Worm (Caenorhabditis elegans) whole organism, late embryonic: ENCODE data around the gene F28F8.7.

Source experiments
- C38D4.7 ChIP-seq: fragments of 200-800 bp; sonication (Bioruptor generic); optimal IDR thresholded peaks from 2 replicates; lab custom pipeline; 2018; ENCODE audit warnings: mild to moderate bottlenecking, missing genetic modification characterization, moderate library complexity, missing compliant biosample characterization
- F13H6.1 ChIP-seq: sonication (generic microtip); optimal IDR thresholded peaks from 2 replicates; lab custom pipeline; 2016; ENCODE audit warnings: missing genetic modification characterization, missing compliant biosample characterization
- K02D7.2 ChIP-seq: sonication (generic microtip); optimal IDR thresholded peaks from 2 replicates; lab custom pipeline; 2017; ENCODE audit warnings: mild to moderate bottlenecking, missing genetic modification characterization, missing compliant biosample characterization
- K09A11.1 ChIP-seq: sonication (generic microtip); optimal IDR thresholded peaks from 2 replicates; lab custom pipeline; 2017; ENCODE audit warnings: antibody characterized with exemption, mild to moderate bottlenecking, missing genetic modification characterization, missing compliant biosample characterization; ENCODE audit not compliant: insufficient read depth
- Y22D7AL.16 ChIP-seq: sonication (generic microtip); optimal IDR thresholded peaks from 2 replicates; lab custom pipeline; 2016; ENCODE audit warnings: missing genetic modification characterization, missing compliant biosample characterization
- ama-1 ChIP-seq: fragments of 150-350 bp; optimal IDR thresholded peaks from 2 replicates; lab custom pipeline; 2014
- ceh-14 ChIP-seq: sonication (generic microtip); optimal IDR thresholded peaks from 2 replicates; lab custom pipeline; 2016; ENCODE audit warnings: missing genotype, missing genetic modification characterization, missing compliant biosample characterization
- ceh-18 ChIP-seq: sonication (generic microtip); optimal IDR thresholded peaks from 2 replicates; lab custom pipeline; 2016; ENCODE audit warnings: missing genetic modification characterization, missing compliant biosample characterization
- ceh-22 ChIP-seq: sonication (generic microtip); optimal IDR thresholded peaks from 2 replicates; lab custom pipeline; 2017; ENCODE audit warnings: missing biosample characterization, missing genetic modification characterization
- ceh-24 ChIP-seq: sonication (generic microtip); optimal IDR thresholded peaks from 2 replicates; lab custom pipeline; 2016; ENCODE audit warnings: mild to moderate bottlenecking, missing genetic modification characterization, missing compliant biosample characterization
- ceh-30 ChIP-seq: fragments of 150-350 bp; optimal IDR thresholded peaks from 2 replicates; lab custom pipeline; 2014; ENCODE audit warnings: missing biosample characterization, missing genetic modification characterization
- ceh-31 ChIP-seq: sonication (generic microtip); optimal IDR thresholded peaks from 2 replicates; lab custom pipeline; 2016; ENCODE audit warnings: missing genetic modification characterization, missing compliant biosample characterization
- ceh-34 ChIP-seq: sonication (generic microtip); optimal IDR thresholded peaks from 2 replicates; lab custom pipeline; 2016; ENCODE audit warnings: mild to moderate bottlenecking, missing genetic modification characterization, missing compliant biosample characterization
- ceh-45 ChIP-seq: fragments of 200-800 bp; sonication (Bioruptor generic); IDR thresholded peaks from 2 replicates; pipeline ENCODE4 v1.3.6; 2022; ENCODE audit warnings: missing genetic modification reagents, missing genetic modification characterization, missing compliant biosample characterization
- ceh-6 ChIP-seq: fragments of 200-800 bp; sonication (Bioruptor generic); optimal IDR thresholded peaks from 2 replicates; lab custom pipeline; 2018; ENCODE audit warnings: mild to moderate bottlenecking, missing genetic modification characterization, missing compliant biosample characterization
- ceh-9 ChIP-seq: sonication (generic microtip); optimal IDR thresholded peaks from 2 replicates; lab custom pipeline; 2016; ENCODE audit warnings: mild to moderate bottlenecking, missing genetic modification characterization, inconsistent platforms, missing compliant biosample characterization
- che-1 ChIP-seq: sonication (generic microtip); optimal IDR thresholded peaks from 2 replicates; lab custom pipeline; 2016; ENCODE audit warnings: mild to moderate bottlenecking, missing genetic modification characterization, missing compliant biosample characterization
- dmd-4 ChIP-seq: sonication (generic microtip); optimal IDR thresholded peaks from 2 replicates; lab custom pipeline; 2016; ENCODE audit warnings: borderline replicate concordance, missing genetic modification characterization, missing compliant biosample characterization
- elt-2 ChIP-seq: sonication (generic microtip); optimal IDR thresholded peaks from 2 replicates; lab custom pipeline; 2016; ENCODE audit warnings: missing genetic modification reagents, missing genetic modification characterization, missing compliant biosample characterization
- elt-4 ChIP-seq: sonication (generic microtip); optimal IDR thresholded peaks from 2 replicates; lab custom pipeline; 2016; ENCODE audit warnings: missing genetic modification characterization, missing compliant biosample characterization
- ets-4 ChIP-seq: sonication (generic microtip); optimal IDR thresholded peaks from 2 replicates; lab custom pipeline; 2016; ENCODE audit warnings: missing genetic modification characterization, missing compliant biosample characterization
- eyg-1 ChIP-seq: sonication (generic microtip); optimal IDR thresholded peaks from 2 replicates; lab custom pipeline; 2016; ENCODE audit warnings: missing genotype, missing genetic modification characterization, missing compliant biosample characterization
- fkh-10 ChIP-seq: fragments of 150-350 bp; optimal IDR thresholded peaks from 2 replicates; lab custom pipeline; 2014; ENCODE audit warnings: missing biosample characterization, missing genetic modification reagents, missing genetic modification characterization
- fkh-6 ChIP-seq: sonication (generic microtip); optimal IDR thresholded peaks from 2 replicates; lab custom pipeline; 2016; ENCODE audit warnings: missing genetic modification characterization, missing compliant biosample characterization
- hlh-13 ChIP-seq: fragments of 200-800 bp; sonication (Bioruptor generic); optimal IDR thresholded peaks from 2 replicates; lab custom pipeline; 2018; ENCODE audit warnings: mild to moderate bottlenecking, missing genetic modification characterization, missing compliant biosample characterization
- hlh-15 ChIP-seq: sonication (generic microtip); optimal IDR thresholded peaks from 2 replicates; lab custom pipeline; 2016; ENCODE audit warnings: missing genetic modification characterization, missing compliant biosample characterization
- hlh-30 ChIP-seq: sonication (generic microtip); optimal IDR thresholded peaks from 2 replicates; lab custom pipeline; 2017; ENCODE audit warnings: antibody characterized with exemption, missing genetic modification characterization, missing compliant biosample characterization; ENCODE audit not compliant: insufficient read depth
- hlh-6 ChIP-seq: sonication (generic microtip); optimal IDR thresholded peaks from 2 replicates; lab custom pipeline; 2016; ENCODE audit warnings: missing genotype, missing genetic modification characterization, missing compliant biosample characterization
- lim-6 ChIP-seq: sonication (generic microtip); optimal IDR thresholded peaks from 2 replicates; lab custom pipeline; 2016; ENCODE audit warnings: missing genetic modification characterization, missing compliant biosample characterization
- lin-11 ChIP-seq: fragments of 200-800 bp; sonication (Bioruptor generic); optimal IDR thresholded peaks from 2 replicates; lab custom pipeline; 2018; ENCODE audit warnings: mild to moderate bottlenecking, missing genetic modification characterization, missing compliant biosample characterization
- madf-2 ChIP-seq: sonication (generic microtip); optimal IDR thresholded peaks from 2 replicates; lab custom pipeline; 2017; ENCODE audit warnings: missing genetic modification characterization, missing compliant biosample characterization
- nhr-11 ChIP-seq: fragments of 150-350 bp; optimal IDR thresholded peaks from 2 replicates; lab custom pipeline; 2014; ENCODE audit warnings: missing biosample characterization, missing genetic modification characterization
- npax-4 ChIP-seq: sonication (generic microtip); optimal IDR thresholded peaks from 2 replicates; lab custom pipeline; 2016; ENCODE audit warnings: missing genetic modification characterization, missing compliant biosample characterization
- odd-2 ChIP-seq: sonication (generic microtip); optimal IDR thresholded peaks from 2 replicates; lab custom pipeline; 2017; ENCODE audit warnings: antibody characterized with exemption, mild to moderate bottlenecking, missing genetic modification characterization, missing compliant biosample characterization
- pag-3 ChIP-seq: sonication (generic microtip); optimal IDR thresholded peaks from 2 replicates; lab custom pipeline; 2016; ENCODE audit warnings: missing compliant biosample characterization, missing genetic modification characterization, borderline replicate concordance
- pat-9 ChIP-seq: fragments of 200-800 bp; sonication (Bioruptor generic); optimal IDR thresholded peaks from 2 replicates; lab custom pipeline; 2018; ENCODE audit warnings: mild to moderate bottlenecking, missing genetic modification characterization, moderate library complexity, missing compliant biosample characterization
- pha-2 ChIP-seq: sonication (generic microtip); optimal IDR thresholded peaks from 2 replicates; lab custom pipeline; 2017; ENCODE audit warnings: mild to moderate bottlenecking, missing genetic modification characterization, missing compliant biosample characterization
- pha-4 ChIP-seq: fragments of 150-350 bp; optimal IDR thresholded peaks from 2 replicates; lab custom pipeline; 2018; ENCODE audit warnings: missing biosample characterization, missing genetic modification reagents, missing genetic modification characterization
- pqm-1 ChIP-seq: sonication (generic microtip); optimal IDR thresholded peaks from 2 replicates; lab custom pipeline; 2016; ENCODE audit warnings: missing genetic modification characterization, missing compliant biosample characterization
- pros-1 ChIP-seq: fragments of 150-350 bp; optimal IDR thresholded peaks from 2 replicates; lab custom pipeline; 2014; ENCODE audit warnings: missing biosample characterization, missing genetic modification reagents, missing genetic modification characterization
- ref-2 ChIP-seq: sonication (generic microtip); optimal IDR thresholded peaks from 2 replicates; lab custom pipeline; 2016; ENCODE audit warnings: missing genetic modification characterization, missing compliant biosample characterization
- rnt-1 ChIP-seq: sonication (generic microtip); optimal IDR thresholded peaks from 2 replicates; lab custom pipeline; 2016; ENCODE audit warnings: missing genetic modification characterization, missing compliant biosample characterization
- sox-2 ChIP-seq: fragments of 200-800 bp; sonication (Bioruptor generic); IDR thresholded peaks from 2 replicates; pipeline ENCODE4 v1.3.6; 2022; ENCODE audit warnings: missing genetic modification reagents, missing genetic modification characterization, missing compliant biosample characterization
- sox-4 ChIP-seq: sonication (generic microtip); optimal IDR thresholded peaks from 2 replicates; lab custom pipeline; 2017; ENCODE audit warnings: mild to moderate bottlenecking, missing genetic modification characterization, inconsistent platforms, missing compliant biosample characterization
- syd-9 ChIP-seq: sonication (generic microtip); optimal IDR thresholded peaks from 2 replicates; lab custom pipeline; 2016; ENCODE audit warnings: mild to moderate bottlenecking, missing genetic modification characterization, moderate library complexity, missing compliant biosample characterization
- tbx-2 ChIP-seq: sonication (generic microtip); optimal IDR thresholded peaks from 2 replicates; lab custom pipeline; 2016; ENCODE audit warnings: missing genetic modification characterization, missing compliant biosample characterization
- tbx-7 ChIP-seq: sonication (generic microtip); optimal IDR thresholded peaks from 2 replicates; lab custom pipeline; 2016; ENCODE audit warnings: missing genotype, missing genetic modification characterization, missing compliant biosample characterization
- ttx-3 ChIP-seq: sonication (generic microtip); optimal IDR thresholded peaks from 2 replicates; lab custom pipeline; 2016; ENCODE audit warnings: missing genetic modification reagents, missing genetic modification characterization, missing compliant biosample characterization
- unc-3 ChIP-seq, 2 experiments: fragments of 200-800 bp in 1 of 2; sonication (Bioruptor generic) in 1 of 2; sonication (generic microtip) in 1 of 2; conservative IDR thresholded peaks in 1 of 2; optimal IDR thresholded peaks in 1 of 2; 2 replicates each; pipeline versions ENCODE4 v1.3.6 to Lab custom; 2016 to 2022; ENCODE audit warnings: missing compliant biosample characterization in 2 of 2, missing genetic modification characterization in 2 of 2, missing genetic modification reagents in 1 of 2
- zip-5 ChIP-seq: sonication (generic microtip); optimal IDR thresholded peaks from 2 replicates; lab custom pipeline; 2016; ENCODE audit warnings: missing genetic modification characterization, missing compliant biosample characterization

Gene F28F8.7

ce11 chrV:15553869-15554268 lies 36.5 kb downstream of the F28F8.7 start (continued):
- TF ChIP-seq ets-4, result no peak
- TF ChIP-seq hlh-30, result no peak
- no peak for TF ChIP-seq lim-6
- no peak for TF ChIP-seq sox-2 (GFP tag; lab: Robert Waterston, UW)
- TF ChIP-seq hlh-15 (tag; lab: Kevin White, UChicago), result peak; percentile 15
- no peak for TF ChIP-seq hlh-13 (GFP tag; lab: Kevin White, UChicago)
- TF ChIP-seq ceh-34 (tag; lab: Kevin White, UChicago), result no peak
- TF ChIP-seq ref-2 (tag; lab: Kevin White, UChicago), result no peak
- no peak for TF ChIP-seq pha-2 (tag; lab: Kevin White, UChicago)
- TF ChIP-seq ceh-14 (tag; lab: Kevin White, UChicago), result no peak
- TF ChIP-seq unc-3 (GFP tag; conservative IDR thresholded peaks at IDR 0.05; lab: Robert Waterston, UW), result no peak
- no peak for TF ChIP-seq unc-3 (tag; optimal IDR thresholded peaks at IDR 0.05; lab: Kevin White, UChicago)
- 0 out of 2 replicates have a peak, but pooled peaks have one; percentile 41 for TF ChIP-seq ceh-45
- peak; percentile 23 for TF ChIP-seq syd-9 (tag; lab: Kevin White, UChicago)
- peak; percentile 27 for TF ChIP-seq pat-9 (tag; lab: Kevin White, UChicago)

- TF ChIP-seq tbx-2 (tag; lab: Kevin White, UChicago) (peak; percentile 73), ceh-31 (peak; percentile 71), pros-1 (tag; lab: Kevin White, UChicago) (no peak), pag-3 (tag; lab: Kevin White, UChicago) (peak; percentile 17), rnt-1 (tag; lab: Kevin White, UChicago) (peak; percentile 79), zip-5 (tag; lab: Kevin White, UChicago) (peak; percentile 28), ceh-30 (tag; lab: Kevin White, UChicago) (peak; percentile 49), fkh-6 (tag; lab: Kevin White, UChicago) (peak; percentile 90), ceh-24 (tag; lab: Kevin White, UChicago) (peak; percentile 28), lin-11 (tag; lab: Kevin White, UChicago) (peak; percentile 78), K02D7.2 (tag; lab: Kevin White, UChicago) (peak; percentile 61), F13H6.1 (tag; lab: Kevin White, UChicago) (peak; percentile 74), hlh-13 (GFP tag; lab: Kevin White, UChicago) (peak; percentile 76), ceh-45 (peak; percentile 79; the same call in 1 of the 2 replicates), pha-4 (no peak), ceh-9 (tag; lab: Kevin White, UChicago) (peak; percentile 12), fkh-10 (GFP tag; lab: Kevin White, UChicago) (peak; percentile 46), elt-2 (tag; lab: Kevin White, UChicago) (peak; percentile 74), ceh-6 (peak; percentile 78), sox-2 (GFP tag; lab: Robert Waterston, UW) (peak; percentile 67; the same call in 1 of the 2 replicates), ets-4 (peak; percentile 9), elt-4 (tag; lab: Kevin White, UChicago) (no peak), pqm-1 (tag; lab: Kevin White, UChicago) (peak; percentile 36), tbx-7 (peak; percentile 43), eyg-1 (tag; lab: Kevin White, UChicago) (peak; percentile 71), npax-4 (peak; percentile 68), che-1 (tag; lab: Kevin White, UChicago) (peak; percentile 80), K09A11.1 (tag; lab: Kevin White, UChicago) (peak; percentile 49), hlh-30 (peak; percentile 89), madf-2 (tag; lab: Kevin White, UChicago) (peak; percentile 72), nhr-11 (tag; lab: Kevin White, UChicago) (no peak), Y22D7AL.16 (tag; lab: Kevin White, UChicago) (peak; percentile 81), C38D4.7 (GFP tag; lab: Kevin White, UChicago) (peak; percentile 81), ceh-22 (no peak), ama-1 (lab: Kevin White, UChicago) (no peak), hlh-6 (tag; lab: Kevin White, UChicago) (peak; percentile 91), pat-9 (tag; lab: Kevin White, UChicago) (peak; percentile 75), odd-2 (tag; lab: Kevin White, UChicago) (peak; percentile 33), dmd-4 (tag; lab: Kevin White, UChicago) (peak; percentile 74), sox-4 (peak; percentile 75), ceh-18 (tag; lab: Kevin White, UChicago) (peak; percentile 69), ref-2 (tag; lab: Kevin White, UChicago) (peak; percentile 81), ttx-3 (tag; lab: Kevin White, UChicago) (peak; percentile 70)
Observed at ce11 chrV:15551642-15552041, 38.8 kb downstream of the F28F8.7 start.
